Fruit fly (Drosophila melanogaster) whole organism: ENCODE results near the gene dpr6.

Experiments used
- Dll ChIP-seq: fragments of >200 bp; optimal IDR thresholded peaks from 2 replicates; lab custom pipeline; 2017
- usp ChIP-seq: fragments of >200 bp; optimal IDR thresholded peaks from 2 replicates; lab custom pipeline; 2017; ENCODE audit warnings: missing biosample characterization, missing genetic modification characterization, mixed read lengths

DNA sequence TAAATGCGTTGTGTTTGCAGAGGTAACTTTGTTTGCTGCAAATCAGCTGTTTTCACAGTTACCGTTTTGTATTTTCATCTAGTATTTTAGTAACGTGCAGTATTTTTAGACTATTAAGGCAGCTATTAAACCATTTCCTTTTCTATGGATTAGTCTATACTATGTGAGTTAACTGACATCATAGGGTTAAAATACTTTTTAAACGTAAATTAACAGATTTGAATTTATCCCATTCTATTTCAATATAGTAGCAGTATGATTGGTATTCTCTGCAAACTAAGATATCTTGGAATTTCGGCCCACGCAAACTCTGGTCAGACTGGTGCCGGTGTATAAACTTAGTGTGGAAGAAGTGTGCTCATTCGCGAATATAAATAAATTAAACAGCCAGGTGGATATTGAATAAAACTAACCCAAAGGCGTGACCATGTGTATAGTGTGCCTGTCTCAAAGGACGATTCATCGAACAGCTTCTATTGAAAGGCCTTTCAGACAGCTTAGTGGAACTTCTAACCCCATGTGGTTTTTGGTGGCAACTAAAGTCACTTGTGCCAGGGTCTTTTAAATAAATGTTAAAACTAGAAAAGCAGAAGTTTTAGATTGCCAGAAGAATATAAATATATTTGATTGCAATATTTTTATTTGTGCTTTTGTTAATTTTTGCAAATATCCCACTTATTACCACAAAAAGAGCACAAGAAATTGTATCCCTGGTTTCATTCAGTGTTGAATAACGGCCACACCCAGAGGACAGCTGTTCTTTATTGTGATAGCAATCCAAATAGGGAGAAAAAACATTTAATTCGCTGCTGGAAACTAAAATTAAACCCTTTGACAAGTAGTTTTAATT, 2.2 kb upstream of the dpr6 start, which contains the start of the genes CG6674, CG42455 and vnc:
- TF ChIP-seq usp (GFP tag; lab: Kevin White, UChicago) (no peak), Dll (lab: Kevin White, UChicago) (no peak)
